Worm (Caenorhabditis elegans): Measurements from ENCODE around the gene mob-3.

mob-3 gene

DNA sequence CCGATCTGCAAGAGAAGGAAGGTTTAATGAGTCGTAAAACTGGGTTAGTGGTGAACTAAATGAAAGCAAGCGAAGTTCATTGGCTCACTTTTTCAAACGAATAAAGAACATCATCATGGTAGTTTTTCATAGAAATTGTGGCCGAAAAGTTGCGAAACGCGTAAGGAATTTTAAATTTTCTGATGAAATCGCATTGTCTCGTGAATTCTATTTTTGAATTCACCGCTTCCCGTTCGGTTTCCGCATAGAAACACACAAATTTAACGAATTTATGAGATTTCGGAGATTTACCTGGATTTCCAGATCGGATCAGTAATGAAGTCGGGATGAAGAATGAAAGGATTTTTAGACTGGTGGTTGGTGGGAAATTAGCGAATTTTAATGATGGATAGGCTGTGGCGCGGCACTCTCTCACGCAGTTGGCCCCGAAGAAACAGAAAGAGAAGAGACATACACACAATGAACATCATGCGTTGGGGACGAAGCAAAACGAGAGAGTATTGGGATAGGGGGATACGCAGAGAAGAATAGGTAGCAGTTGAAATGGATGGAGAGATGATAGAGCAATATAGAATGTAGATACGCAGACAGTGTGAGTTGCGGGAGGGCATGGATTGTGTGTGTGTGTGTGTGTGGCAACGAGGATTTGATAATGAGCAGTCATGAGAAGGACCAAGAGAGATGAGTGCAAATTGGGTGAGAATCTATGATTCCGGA is 1.8 kb downstream of the mob-3 start (continued):
- peak; percentile 5 for TF ChIP-seq irx-1 (tag; optimal IDR thresholded peaks at IDR 0.05)
- TF ChIP-seq ces-1 (GFP tag; optimal IDR thresholded peaks at IDR 0.05), result no peak
- TF ChIP-seq nhr-71 (tag; optimal IDR thresholded peaks at IDR 0.05), result peak; percentile 87
- TF ChIP-seq mep-1 (tag; optimal IDR thresholded peaks at IDR 0.05), result peak; percentile 43
- peak; percentile 64 to 68 for TF ChIP-seq lsy-2 (tag; optimal IDR thresholded peaks at IDR 0.05)
- no peak for TF ChIP-seq nhr-11 (tag; optimal IDR thresholded peaks at IDR 0.05)
- TF ChIP-seq lin-14 (GFP tag; optimal IDR thresholded peaks at IDR 0.05), result peak; percentile 94
- no peak for TF ChIP-seq zip-4 (GFP tag; optimal IDR thresholded peaks at IDR 0.05)
- TF ChIP-seq ama-1 (optimal IDR thresholded peaks at IDR 0.05), result no peak
- TF ChIP-seq C16A3.4 (tag; optimal IDR thresholded peaks at IDR 0.05), result no peak
- TF ChIP-seq dpl-1 (GFP tag; optimal IDR thresholded peaks at IDR 0.05), result peak in 2 of 3 experiments; percentile 22 to 39
- no peak for TF ChIP-seq tlp-1 (tag; optimal IDR thresholded peaks at IDR 0.05)
- TF ChIP-seq xbp-1 (tag; optimal IDR thresholded peaks at IDR 0.05), result peak; percentile 42
- TF ChIP-seq elt-2 (tag; optimal IDR thresholded peaks at IDR 0.05), result no peak
- TF ChIP-seq ztf-11 (tag; optimal IDR thresholded peaks at IDR 0.05), result peak in 1 of 2 experiments; percentile 29
- TF ChIP-seq snu-23 (GFP tag; optimal IDR thresholded peaks at IDR 0.05), result peak; percentile 85
- TF ChIP-seq vab-15 (tag; optimal IDR thresholded peaks at IDR 0.05), result no peak
- TF ChIP-seq F16B12.6 (tag; optimal IDR thresholded peaks at IDR 0.05), result no peak
- TF ChIP-seq unc-30 (tag; optimal IDR thresholded peaks at IDR 0.05), result no peak
- TF ChIP-seq C04F5.9 (tag; optimal IDR thresholded peaks at IDR 0.05), result peak; percentile 1
- no peak for TF ChIP-seq lin-39 (tag; optimal IDR thresholded peaks at IDR 0.05)
- TF ChIP-seq elt-3 (tag; optimal IDR thresholded peaks at IDR 0.05), result no peak
- no peak for TF ChIP-seq lin-15B (tag; optimal IDR thresholded peaks at IDR 0.05)
- peak; percentile 53 to 64 for TF ChIP-seq efl-1 (optimal IDR thresholded peaks at IDR 0.05)
- no peak for TF ChIP-seq efl-1 (GFP tag; optimal IDR thresholded peaks at IDR 0.05 in 1 of 2)
- TF ChIP-seq nhr-77 (tag; optimal IDR thresholded peaks at IDR 0.05), result no peak

DNA sequence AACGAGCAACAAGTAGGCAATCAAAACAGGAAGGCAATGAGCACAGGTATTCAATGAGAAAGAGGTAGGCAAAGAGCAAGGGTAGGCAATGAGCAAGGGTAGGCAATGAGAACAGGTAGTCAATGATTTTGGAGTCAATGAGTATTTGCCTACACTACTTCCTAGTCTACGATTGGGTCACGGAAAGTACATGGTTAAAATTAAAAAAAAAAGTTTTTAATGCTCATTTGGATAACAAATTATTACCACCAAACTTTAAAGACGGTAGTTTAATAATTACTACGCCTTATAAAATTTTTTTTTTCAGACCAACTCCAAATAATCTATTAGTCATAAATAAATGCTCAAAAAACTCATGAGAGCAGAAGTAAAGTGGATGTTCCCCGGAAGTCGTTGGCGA is 7.0 kb downstream of the mob-3 start, which contains the start of gene ptp-8:
TSS of gene ptp-8 (plus strand) at position 301 of the 400 bp plus-strand sequence.
- TF ChIP-seq nhr-71 (tag; optimal IDR thresholded peaks at IDR 0.05), result no peak
- TF ChIP-seq nhr-19 (GFP tag; conservative IDR thresholded peaks at IDR 0.05), result no peak
- TF ChIP-seq unc-98 (GFP tag; IDR thresholded peaks at IDR 0.05), result no peak
- no peak for TF ChIP-seq hpl-2 (GFP tag; optimal IDR thresholded peaks at IDR 0.05)
- TF ChIP-seq pax-3 (tag; optimal IDR thresholded peaks at IDR 0.05), result no peak
- TF ChIP-seq fkh-8 (tag; optimal IDR thresholded peaks at IDR 0.05), result no peak
- no peak for TF ChIP-seq zip-4 (GFP tag; optimal IDR thresholded peaks at IDR 0.05)
- TF ChIP-seq nhr-90 (tag; optimal IDR thresholded peaks at IDR 0.05; ENCODE audit: poor library complexity), result no peak
- TF ChIP-seq mep-1 (tag; optimal IDR thresholded peaks at IDR 0.05), result no peak
- no peak for TF ChIP-seq elt-3 (tag; optimal IDR thresholded peaks at IDR 0.05)
- TF ChIP-seq ceh-90 (tag; optimal IDR thresholded peaks at IDR 0.05), result no peak
- no peak for TF ChIP-seq xbp-1 (tag; optimal IDR thresholded peaks at IDR 0.05)
- TF ChIP-seq fkh-4 (tag; optimal IDR thresholded peaks at IDR 0.05; ENCODE audit: borderline replicate concordance), result no peak

DNA sequence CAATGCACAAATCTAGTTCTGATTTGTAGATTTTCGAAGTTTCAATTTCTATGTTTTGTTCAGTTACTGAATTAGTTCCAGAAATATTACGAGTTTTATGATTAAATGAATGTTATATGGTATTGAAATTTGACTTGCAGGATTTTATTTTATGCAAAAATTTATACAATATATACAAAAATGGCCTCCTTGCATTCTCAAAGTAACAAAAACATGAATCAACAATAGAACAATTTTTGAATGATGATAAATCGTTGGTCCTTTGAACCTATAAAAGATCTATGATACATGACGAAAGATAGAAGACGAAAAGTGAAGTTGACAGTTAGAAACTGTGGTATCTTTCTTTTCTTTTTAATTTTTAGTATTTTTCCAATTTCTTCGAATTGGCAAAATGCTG is 12.2 kb downstream of the mob-3 start, which contains the start of gene T12B3.2:
TSS of gene T12B3.2 (plus strand) at position 301 of the 400 bp plus-strand sequence.
- no peak for TF ChIP-seq aha-1 (tag; optimal IDR thresholded peaks at IDR 0.05)
- no peak for TF ChIP-seq unc-30 (tag; optimal IDR thresholded peaks at IDR 0.05)
- TF ChIP-seq egl-27 (tag; optimal IDR thresholded peaks at IDR 0.05), result no peak
- TF ChIP-seq ceh-63 (GFP tag; optimal IDR thresholded peaks at IDR 0.05), result no peak
- TF ChIP-seq nhr-28 (tag; optimal IDR thresholded peaks at IDR 0.05), result no peak
- no peak for TF ChIP-seq rnt-1 (tag; optimal IDR thresholded peaks at IDR 0.05)
- no peak for TF ChIP-seq tlp-1 (tag; optimal IDR thresholded peaks at IDR 0.05)
- no peak for TF ChIP-seq lin-15B (tag; optimal IDR thresholded peaks at IDR 0.05)
